Fruit fly (Drosophila melanogaster) whole organism, embryonic: Measurements from ENCODE around the gene Ugt37C2.
A peak's percentile ranks its signal among the peaks of the same experiment; 100 is the strongest.

Experiments
- Antp ChIP-seq: fragments of 200-800 bp; sonication (Bioruptor generic); optimal IDR thresholded peaks from 3 replicates; lab custom pipeline; 2016; ENCODE audit warnings: missing biosample characterization, missing genetic modification characterization
- CG10321 ChIP-seq: fragments of 200-800 bp; sonication (Bioruptor generic); IDR thresholded peaks from 2 replicates; pipeline ENCODE4 v1.3.6; 2022; ENCODE audit warnings: missing biosample characterization, missing genetic modification characterization
- CG10543 ChIP-seq: fragments of 200-800 bp; sonication (Bioruptor generic); optimal IDR thresholded peaks from 3 replicates; lab custom pipeline; 2017; ENCODE audit warnings: missing biosample characterization, mild to moderate bottlenecking, missing genetic modification characterization, moderate library complexity
- CG11085 ChIP-seq: fragments of 200-800 bp; sonication (Bioruptor generic); IDR thresholded peaks from 2 replicates; pipeline ENCODE4 v1.3.6; 2022; ENCODE audit warnings: missing biosample characterization, missing genetic modification characterization
- CG11695 ChIP-seq: fragments of 200-800 bp; sonication (Bioruptor generic); IDR thresholded peaks from 3 replicates; pipeline ENCODE4 v1.3.6; 2022; ENCODE audit warnings: missing biosample characterization, missing genetic modification characterization
- CG12155 ChIP-seq: fragments of 200-800 bp; sonication (Bioruptor generic); optimal IDR thresholded peaks from 3 replicates; lab custom pipeline; 2016; ENCODE audit warnings: missing biosample characterization, missing genetic modification characterization
- CG12769 ChIP-seq: fragments of 200-800 bp; sonication (Bioruptor generic); optimal IDR thresholded peaks from 2 replicates; lab custom pipeline; 2019; ENCODE audit warnings: missing biosample characterization, mild to moderate bottlenecking, missing genetic modification characterization, moderate library complexity
- CG1647 ChIP-seq: fragments of 200-800 bp; sonication (Bioruptor generic); optimal IDR thresholded peaks from 3 replicates; lab custom pipeline; 2016; ENCODE audit warnings: missing biosample characterization, missing genetic modification characterization
- CG18476 ChIP-seq: fragments of 200-800 bp; sonication (Bioruptor generic); optimal IDR thresholded peaks from 2 replicates; lab custom pipeline; 2016; ENCODE audit warnings: missing biosample characterization, mild to moderate bottlenecking, missing genetic modification characterization
- CG31388 ChIP-seq: fragments of 200-800 bp; sonication (Bioruptor generic); optimal IDR thresholded peaks from 2 replicates; lab custom pipeline; 2016; ENCODE audit warnings: missing biosample characterization, missing genetic modification characterization
- CG33213 ChIP-seq: fragments of 200-800 bp; sonication (Bioruptor generic); optimal IDR thresholded peaks from 3 replicates; lab custom pipeline; 2016; ENCODE audit warnings: missing biosample characterization, missing genetic modification characterization
- CG33557 ChIP-seq: fragments of 200-800 bp; sonication (Bioruptor generic); optimal IDR thresholded peaks from 2 replicates; lab custom pipeline; 2019; ENCODE audit warnings: missing biosample characterization, mild to moderate bottlenecking, missing genetic modification characterization, moderate library complexity
- CG4424 ChIP-seq: fragments of 200-800 bp; sonication (Bioruptor generic); optimal IDR thresholded peaks from 3 replicates; lab custom pipeline; 2016; ENCODE audit warnings: missing biosample characterization, missing genetic modification characterization
- CG7745 ChIP-seq: fragments of 200-800 bp; sonication (Bioruptor generic); optimal IDR thresholded peaks from 2 replicates; lab custom pipeline; 2018; ENCODE audit warnings: missing biosample characterization, mild to moderate bottlenecking, missing genetic modification characterization, moderate library complexity
- CG7786 ChIP-seq: fragments of 200-800 bp; sonication (Bioruptor generic); optimal IDR thresholded peaks from 2 replicates; lab custom pipeline; 2016; ENCODE audit warnings: missing biosample characterization, missing genetic modification characterization
- CG7963 ChIP-seq: fragments of 200-800 bp; sonication (Bioruptor generic); IDR thresholded peaks from 3 replicates; pipeline ENCODE4 v1.3.6; 2022; ENCODE audit warnings: missing biosample characterization, missing genetic modification characterization; ENCODE audit not compliant: partially characterized antibody
- CG8290 ChIP-seq, 3 experiments: fragments of 200-800 bp; sonication (Bioruptor generic); optimal IDR thresholded peaks; 2 replicates each; lab custom pipeline; 2016 to 2019; ENCODE audit warnings: missing biosample characterization in 3 of 3, missing genetic modification characterization in 3 of 3, mild to moderate bottlenecking in 2 of 3, moderate library complexity in 1 of 3
- CG9609 ChIP-seq: fragments of 200-800 bp; sonication (Bioruptor generic); optimal IDR thresholded peaks from 3 replicates; lab custom pipeline; 2016; ENCODE audit warnings: missing biosample characterization, missing genetic modification characterization
- Deaf1 ChIP-seq: fragments of 200-800 bp; optimal IDR thresholded peaks from 3 replicates; lab custom pipeline; 2019; ENCODE audit warnings: missing biosample characterization, mild to moderate bottlenecking, missing genetic modification characterization, moderate library complexity
- Dref ChIP-seq: fragments of 200-800 bp; sonication (Bioruptor generic); IDR thresholded peaks from 2 replicates; pipeline ENCODE4 v1.3.6; 2022; ENCODE audit warnings: missing biosample characterization, missing genetic modification characterization
- Ets65A ChIP-seq: fragments of 200-800 bp; sonication (Bioruptor generic); peaks from one replicate; lab custom pipeline; 2016; ENCODE audit warnings: missing biosample characterization, missing genetic modification characterization
- HHEX ChIP-seq: fragments of 200-800 bp; sonication (Bioruptor generic); optimal IDR thresholded peaks from 3 replicates; lab custom pipeline; 2017; ENCODE audit warnings: missing biosample characterization, mild to moderate bottlenecking, missing genetic modification characterization, missing genetic modification reagents
- Meics ChIP-seq: fragments of 200-800 bp; sonication (Bioruptor generic); optimal IDR thresholded peaks from 2 replicates; lab custom pipeline; 2017; ENCODE audit warnings: missing biosample characterization, mild to moderate bottlenecking, missing genetic modification characterization
- Mes4 ChIP-seq: fragments of 200-800 bp; sonication (Bioruptor generic); optimal IDR thresholded peaks from 2 replicates; lab custom pipeline; 2016; ENCODE audit warnings: missing biosample characterization, missing genetic modification characterization
- Mrtf ChIP-seq: fragments of 200-800 bp; sonication (Bioruptor generic); IDR thresholded peaks from 3 replicates; pipeline ENCODE4 v1.3.6; 2022; ENCODE audit warnings: missing biosample characterization, missing genetic modification characterization
- Neu2 ChIP-seq: fragments of 200-800 bp; sonication (Bioruptor generic); optimal IDR thresholded peaks from 3 replicates; lab custom pipeline; 2016; ENCODE audit warnings: missing biosample characterization, missing genetic modification characterization, borderline replicate concordance
- Pdp1 ChIP-seq, 2 experiments: fragments of 200-800 bp; sonication (Bioruptor generic); optimal IDR thresholded peaks; 3 replicates each; lab custom pipeline; 2016; ENCODE audit warnings: missing biosample characterization in 2 of 2, missing genetic modification characterization in 2 of 2, mild to moderate bottlenecking in 1 of 2, moderate library complexity in 1 of 2
- Rfx ChIP-seq: fragments of 200-800 bp; sonication (Bioruptor generic); IDR thresholded peaks from 2 replicates; pipeline ENCODE4 v1.3.6; 2022; ENCODE audit warnings: missing biosample characterization, missing genetic modification characterization
- Trl ChIP-seq, 3 experiments: fragments of >200 bp in 2 of 3; fragments of 200-800 bp in 1 of 3; sonication (Bioruptor generic) in 1 of 3; optimal IDR thresholded peaks; 2 replicates in 1 of 3; 3 replicates in 2 of 3; lab custom pipeline; 2016 to 2017; ENCODE audit warnings: missing biosample characterization in 1 of 3, missing genetic modification characterization in 1 of 3
- abd-A ChIP-seq: fragments of 200-800 bp; sonication (Bioruptor generic); optimal IDR thresholded peaks from 3 replicates; lab custom pipeline; 2019; ENCODE audit warnings: missing biosample characterization, mild to moderate bottlenecking, missing genetic modification characterization, moderate library complexity
- al ChIP-seq: fragments of 200-800 bp; sonication (Bioruptor generic); IDR thresholded peaks from 2 replicates; pipeline ENCODE4 v1.3.6; 2022; ENCODE audit warnings: missing biosample characterization, missing genetic modification characterization
- cg ChIP-seq: fragments of 200-800 bp; sonication (Bioruptor generic); optimal IDR thresholded peaks from 3 replicates; lab custom pipeline; 2019; ENCODE audit warnings: missing biosample characterization, mild to moderate bottlenecking, missing genetic modification characterization, moderate library complexity
- ci ChIP-seq: fragments of 200-800 bp; sonication (Bioruptor generic); IDR thresholded peaks from 3 replicates; pipeline ENCODE4 v1.3.6; 2022; ENCODE audit warnings: missing biosample characterization, missing genetic modification characterization
- fru ChIP-seq: fragments of >200 bp; optimal IDR thresholded peaks from 2 replicates; lab custom pipeline; 2017
- gt ChIP-seq: fragments of 200-800 bp; sonication (Bioruptor generic); IDR thresholded peaks from 2 replicates; pipeline ENCODE4 v1.3.6; 2022; ENCODE audit warnings: missing biosample characterization, missing genetic modification characterization
- inv ChIP-seq: fragments of 200-800 bp; sonication (Bioruptor generic); IDR thresholded peaks from 2 replicates; pipeline ENCODE4 v1.3.6; 2022; ENCODE audit warnings: missing biosample characterization, missing genetic modification characterization; ENCODE audit not compliant: partially characterized antibody
- knrl ChIP-seq: fragments of 200-800 bp; sonication (Bioruptor generic); IDR thresholded peaks from 3 replicates; pipeline ENCODE4 v1.3.6; 2022; ENCODE audit warnings: missing biosample characterization, missing genetic modification characterization; ENCODE audit not compliant: partially characterized antibody
- lmd ChIP-seq: fragments of 200-800 bp; sonication (Bioruptor generic); IDR thresholded peaks from 2 replicates; pipeline ENCODE4 v1.3.6; 2022; ENCODE audit warnings: missing biosample characterization, missing genetic modification characterization
- nerfin-1 ChIP-seq: fragments of 200-800 bp; sonication (Bioruptor generic); optimal IDR thresholded peaks from 3 replicates; lab custom pipeline; 2019; ENCODE audit warnings: missing biosample characterization, mild to moderate bottlenecking, missing genetic modification characterization, moderate library complexity
- org-1 ChIP-seq: fragments of 200-800 bp; sonication (Bioruptor generic); optimal IDR thresholded peaks from 2 replicates; lab custom pipeline; 2017; ENCODE audit warnings: missing biosample characterization, missing genetic modification characterization
- p53 ChIP-seq: fragments of 200-800 bp; sonication (Bioruptor generic); optimal IDR thresholded peaks from 2 replicates; lab custom pipeline; 2016; ENCODE audit warnings: missing biosample characterization, missing genetic modification characterization
- sd ChIP-seq: fragments of 200-800 bp; sonication (Bioruptor generic); optimal IDR thresholded peaks from 3 replicates; lab custom pipeline; 2018; ENCODE audit warnings: missing biosample characterization, mild to moderate bottlenecking, missing genetic modification characterization, moderate library complexity
- slbo ChIP-seq: fragments of 200-800 bp; sonication (Bioruptor generic); IDR thresholded peaks from 2 replicates; pipeline ENCODE4 v1.3.6; 2022; ENCODE audit warnings: missing biosample characterization, missing genetic modification characterization
- so ChIP-seq: fragments of 200-800 bp; sonication (Bioruptor generic); IDR thresholded peaks from 3 replicates; pipeline ENCODE4 v1.3.6; 2022; ENCODE audit warnings: missing biosample characterization, missing genetic modification characterization
- sr ChIP-seq: fragments of 200-800 bp; sonication (Bioruptor generic); IDR thresholded peaks from 3 replicates; pipeline ENCODE4 v1.3.6; 2022; ENCODE audit warnings: missing biosample characterization, missing genetic modification characterization
- sug ChIP-seq: fragments of 200-800 bp; optimal IDR thresholded peaks from 2 replicates; lab custom pipeline; 2019; ENCODE audit warnings: missing biosample characterization, mild to moderate bottlenecking, missing genetic modification characterization, moderate library complexity
- twi ChIP-seq: fragments of 200-800 bp; optimal IDR thresholded peaks from 2 replicates; lab custom pipeline; 2019; ENCODE audit warnings: missing biosample characterization, mild to moderate bottlenecking, missing genetic modification characterization, moderate library complexity
- zen2 ChIP-seq: fragments of 200-800 bp; sonication (Bioruptor generic); IDR thresholded peaks from 3 replicates; pipeline ENCODE4 v1.3.6; 2022; ENCODE audit warnings: missing biosample characterization, missing genetic modification characterization; ENCODE audit not compliant: partially characterized antibody
- zf30C ChIP-seq: fragments of 200-800 bp; sonication (Bioruptor generic); optimal IDR thresholded peaks from 3 replicates; lab custom pipeline; 2018; ENCODE audit warnings: missing biosample characterization, mild to moderate bottlenecking, missing genetic modification characterization

The Ugt37C2 gene

DNA sequence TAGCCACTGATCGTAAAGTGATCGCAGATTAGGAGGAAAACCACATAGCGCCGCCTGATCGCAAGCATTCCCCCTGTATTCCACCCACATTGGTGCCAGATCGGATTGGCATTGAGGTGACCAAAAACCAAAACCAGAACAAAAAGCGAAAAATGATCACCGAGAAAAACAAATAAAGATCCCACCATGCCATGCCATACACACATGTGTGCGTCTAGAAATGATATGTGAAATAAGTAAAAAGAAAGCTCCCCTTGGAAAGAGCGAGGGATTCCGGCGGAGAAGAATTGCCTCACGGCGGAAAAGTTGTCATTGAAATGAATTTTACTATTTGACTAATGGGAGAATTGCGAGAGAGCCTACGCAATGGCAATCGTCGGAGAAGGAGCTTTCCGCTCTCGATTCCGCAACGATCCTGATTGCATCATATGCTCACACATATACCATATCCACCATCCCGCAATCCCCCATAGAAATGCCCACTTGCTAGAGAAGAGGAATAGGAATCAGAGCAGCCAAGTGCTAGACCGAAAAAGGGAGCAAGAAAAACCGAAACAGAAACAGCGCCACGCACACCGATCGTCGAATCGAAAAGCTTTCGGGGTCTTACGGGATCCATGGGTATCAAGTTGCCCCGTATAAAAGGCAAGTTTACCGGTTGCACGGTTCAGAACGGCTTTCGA is 27.8 kb upstream of the Ugt37C2 start, which contains the start of gene Mhc (continued):
- no peak for TF ChIP-seq CG1647 (GFP tag; lab: Kevin White, UChicago)
- TF ChIP-seq nerfin-1 (tag; lab: Kevin White, UChicago), result no peak
- peak in 1 of 2 experiments; percentile 94 for TF ChIP-seq Pdp1 (GFP tag; optimal IDR thresholded peaks at IDR 0.05; lab: Kevin White, UChicago)
- TF ChIP-seq Meics (GFP tag; lab: Kevin White, UChicago), result no peak
- TF ChIP-seq CG12769 (tag; lab: Kevin White, UChicago), result peak; percentile 86
- no peak for TF ChIP-seq lmd (GFP tag; lab: Robert Waterston, UW)
- TF ChIP-seq CG10543 (GFP tag; lab: Kevin White, UChicago), result peak; percentile 17
- peak; percentile 19; the same call in 1 of the 2 replicates for TF ChIP-seq slbo (GFP tag; lab: Robert Waterston, UW)
- TF ChIP-seq Ets65A (GFP tag; lab: Kevin White, UChicago), result peak; percentile 89
- TF ChIP-seq Dref, result no peak
- TF ChIP-seq al (GFP tag; lab: Robert Waterston, UW), result no peak
- peak; percentile 60; the same call in 2 of the 3 replicates for TF ChIP-seq so
- TF ChIP-seq cg (GFP tag; lab: Kevin White, UChicago), result peak; percentile 15
- no peak for TF ChIP-seq Antp (GFP tag; lab: Kevin White, UChicago)
- no peak for TF ChIP-seq CG7963 (GFP tag; lab: Robert Waterston, UW)
- TF ChIP-seq abd-A (tag; lab: Kevin White, UChicago), result no peak
- TF ChIP-seq twi (tag; lab: Kevin White, UChicago), result peak; percentile 55
- peak; percentile 71 for TF ChIP-seq sd (tag; lab: Kevin White, UChicago)
- TF ChIP-seq Trl (optimal IDR thresholded peaks at IDR 0.05; lab: Kevin White, UChicago), result peak; percentile 17 to 58
- TF ChIP-seq Trl (GFP tag; optimal IDR thresholded peaks at IDR 0.05; lab: Kevin White, UChicago), result no peak
- TF ChIP-seq sr (GFP tag; lab: Robert Waterston, UW), result 0 out of 3 replicates have a peak, but pooled peaks have one; percentile 60
- 0 out of 3 replicates have a peak, but pooled peaks have one; percentile 13 for TF ChIP-seq Mrtf
- TF ChIP-seq Neu2 (GFP tag; lab: Kevin White, UChicago), result no peak
- no peak for TF ChIP-seq CG31388 (GFP tag; lab: Kevin White, UChicago)
- TF ChIP-seq CG7745 (tag; lab: Kevin White, UChicago), result no peak
- TF ChIP-seq HHEX (GFP tag; lab: Kevin White, UChicago), result no peak
- no peak for TF ChIP-seq zf30C
- TF ChIP-seq Deaf1, result peak; percentile 10
- TF ChIP-seq inv (GFP tag; lab: Robert Waterston, UW), result no peak
- TF ChIP-seq, all 482 proteins: peak for 16

DNA sequence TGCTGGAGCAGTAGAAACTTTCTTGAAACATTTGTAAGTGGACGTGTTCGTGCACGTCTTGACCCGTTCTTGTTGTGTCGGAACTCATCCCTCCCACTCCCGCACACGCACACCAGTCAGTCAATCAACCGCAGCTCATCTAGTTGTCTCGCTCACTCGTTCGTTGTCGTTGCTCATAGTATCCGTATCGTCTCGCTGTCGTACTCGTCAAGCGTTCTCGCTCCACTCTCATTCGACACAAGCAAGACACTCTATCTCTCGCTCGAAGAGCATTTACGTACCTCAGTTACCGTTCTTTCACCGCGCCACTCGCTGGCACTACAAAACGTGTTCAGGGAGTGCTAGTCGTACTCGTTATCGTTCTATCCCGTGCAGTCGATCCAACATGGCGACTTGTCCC is 6.5 kb upstream of the Ugt37C2 start:
- no peak for TF ChIP-seq CG33557 (GFP tag; lab: Kevin White, UChicago)
- no peak for TF ChIP-seq sug (tag; lab: Kevin White, UChicago)
- TF ChIP-seq knrl (GFP tag; lab: Robert Waterston, UW), result 0 out of 3 replicates have a peak, but pooled peaks have one; percentile 19
- 0 out of 2 replicates have a peak, but pooled peaks have one; percentile 7 for TF ChIP-seq Rfx (GFP tag; lab: Robert Waterston, UW)
- 0 out of 3 replicates have a peak, but pooled peaks have one; percentile 19 for TF ChIP-seq ci (GFP tag; lab: Robert Waterston, UW)
- TF ChIP-seq zen2 (GFP tag; lab: Robert Waterston, UW), result no peak
- TF ChIP-seq CG9609 (GFP tag; lab: Kevin White, UChicago), result no peak
- TF ChIP-seq CG10543 (GFP tag; lab: Kevin White, UChicago), result no peak
- 0 out of 3 replicates have a peak, but pooled peaks have one; percentile 15 for TF ChIP-seq CG11695 (GFP tag; lab: Robert Waterston, UW)
- peak; percentile 52 for TF ChIP-seq fru (lab: Kevin White, UChicago)
- no peak for TF ChIP-seq gt
- peak; percentile 85 for TF ChIP-seq CG8290 (GFP tag; optimal IDR thresholded peaks at IDR 0.05; lab: Kevin White, UChicago)
- peak in 1 of 2 experiments; percentile 38 for TF ChIP-seq CG8290 (tag; optimal IDR thresholded peaks at IDR 0.05; lab: Kevin White, UChicago)
- TF ChIP-seq CG10321 (GFP tag; lab: Robert Waterston, UW), result peak; percentile 77
- TF ChIP-seq CG7786 (GFP tag; lab: Kevin White, UChicago), result no peak
- TF ChIP-seq CG4424, result no peak
- TF ChIP-seq CG12155 (GFP tag; lab: Kevin White, UChicago), result peak; percentile 90
- no peak for TF ChIP-seq CG33213 (GFP tag; lab: Kevin White, UChicago)
- TF ChIP-seq CG18476, result no peak
- TF ChIP-seq p53 (GFP tag; lab: Kevin White, UChicago), result peak; percentile 98
- TF ChIP-seq org-1 (GFP tag; lab: Kevin White, UChicago), result no peak
- no peak for TF ChIP-seq Mes4 (GFP tag; lab: Kevin White, UChicago)
- TF ChIP-seq CG11085, result no peak
